Fruit fly (Drosophila melanogaster) whole organism, embryonic: ENCODE measurements around the gene Rad9.

ENCODE experiments used
- CG10321 ChIP-seq: fragments of 200-800 bp; sonication (Bioruptor generic); IDR thresholded peaks from 2 replicates; pipeline ENCODE4 v1.3.6; 2022; ENCODE audit warnings: missing biosample characterization, missing genetic modification characterization
- CG13287 ChIP-seq: fragments of 200-800 bp; sonication (Bioruptor generic); IDR thresholded peaks from 2 replicates; pipeline ENCODE4 v1.3.6; 2022; ENCODE audit warnings: missing biosample characterization, missing genetic modification characterization; ENCODE audit not compliant: partially characterized antibody
- CG1602 ChIP-seq: fragments of 200-800 bp; sonication (Bioruptor generic); optimal IDR thresholded peaks from 3 replicates; lab custom pipeline; 2016; ENCODE audit warnings: missing biosample characterization, missing genetic modification characterization
- CG16863 ChIP-seq: fragments of 200-800 bp; sonication (Bioruptor generic); optimal IDR thresholded peaks from 3 replicates; lab custom pipeline; 2016; ENCODE audit warnings: missing biosample characterization, missing genetic modification characterization
- CG2199 ChIP-seq: fragments of 200-800 bp; sonication (Bioruptor generic); IDR thresholded peaks from 3 replicates; pipeline ENCODE4 v1.3.6; 2022; ENCODE audit warnings: missing biosample characterization, missing genetic modification characterization
- CG2678 ChIP-seq: fragments of 200-800 bp; sonication (Bioruptor generic); optimal IDR thresholded peaks from 3 replicates; lab custom pipeline; 2019; ENCODE audit warnings: missing biosample characterization, mild to moderate bottlenecking, missing genetic modification characterization, moderate library complexity
- CG2712 ChIP-seq: fragments of 200-800 bp; optimal IDR thresholded peaks from 3 replicates; lab custom pipeline; 2019; ENCODE audit warnings: missing biosample characterization, mild to moderate bottlenecking, missing genetic modification characterization, moderate library complexity
- CG2889 ChIP-seq: fragments of 200-800 bp; sonication (Bioruptor generic); IDR thresholded peaks from 3 replicates; pipeline ENCODE4 v1.3.6; 2022; ENCODE audit warnings: missing biosample characterization, missing genetic modification characterization
- CG32767 ChIP-seq: fragments of 200-800 bp; sonication (Bioruptor generic); IDR thresholded peaks from 2 replicates; pipeline ENCODE4 v1.3.6; 2022; ENCODE audit warnings: missing biosample characterization, missing genetic modification characterization
- CG4328 ChIP-seq: fragments of 200-800 bp; sonication (Bioruptor generic); optimal IDR thresholded peaks from 3 replicates; lab custom pipeline; 2017; ENCODE audit warnings: missing biosample characterization, missing genetic modification reagents, missing genetic modification characterization
- CG7963 ChIP-seq: fragments of 200-800 bp; sonication (Bioruptor generic); IDR thresholded peaks from 3 replicates; pipeline ENCODE4 v1.3.6; 2022; ENCODE audit warnings: missing biosample characterization, missing genetic modification characterization; ENCODE audit not compliant: partially characterized antibody
- CG8388 ChIP-seq: fragments of 200-800 bp; sonication (Bioruptor generic); optimal IDR thresholded peaks from 2 replicates; lab custom pipeline; 2019; ENCODE audit warnings: missing biosample characterization, mild to moderate bottlenecking, missing genetic modification characterization, moderate library complexity
- CHES-1-like ChIP-seq: fragments of 200-800 bp; sonication (Bioruptor generic); optimal IDR thresholded peaks from 2 replicates; lab custom pipeline; 2016; ENCODE audit warnings: missing biosample characterization, missing genetic modification characterization
- D ChIP-seq, 2 experiments: fragments of 200-800 bp in 1 of 2; fragments of >200 bp in 1 of 2; sonication (Bioruptor generic) in 1 of 2; optimal IDR thresholded peaks; 2 replicates in 1 of 2; 3 replicates in 1 of 2; lab custom pipeline; 2017; ENCODE audit warnings: mild to moderate bottlenecking in 1 of 2, missing biosample characterization in 1 of 2, missing genetic modification characterization in 1 of 2, missing genetic modification reagents in 1 of 2
- D19A ChIP-seq: fragments of 200-800 bp; optimal IDR thresholded peaks from 3 replicates; lab custom pipeline; 2019; ENCODE audit warnings: missing biosample characterization, mild to moderate bottlenecking, missing genetic modification characterization, moderate library complexity
- GATAe ChIP-seq: fragments of 200-800 bp; sonication (Bioruptor generic); conservative IDR thresholded peaks from 2 replicates; pipeline ENCODE4 v1.3.6; 2022; ENCODE audit warnings: missing biosample characterization, missing genetic modification characterization
- Kr ChIP-seq: fragments of 200-800 bp; sonication (Bioruptor generic); optimal IDR thresholded peaks from 2 replicates; lab custom pipeline; 2017; ENCODE audit warnings: missing biosample characterization, mild to moderate bottlenecking, missing genetic modification characterization
- MBD-R2 ChIP-seq: fragments of 200-800 bp; sonication (Bioruptor generic); IDR thresholded peaks from 2 replicates; pipeline ENCODE4 v1.3.6; 2022; ENCODE audit warnings: missing biosample characterization, missing genetic modification characterization
- Nf-YC ChIP-seq: fragments of 200-800 bp; optimal IDR thresholded peaks from 3 replicates; lab custom pipeline; 2019; ENCODE audit warnings: missing biosample characterization, mild to moderate bottlenecking, missing genetic modification characterization, moderate library complexity
- Oli ChIP-seq: fragments of 200-800 bp; sonication (Bioruptor generic); optimal IDR thresholded peaks from 2 replicates; lab custom pipeline; 2018; ENCODE audit warnings: missing biosample characterization, mild to moderate bottlenecking, missing genetic modification characterization, moderate library complexity
- Pdp1 ChIP-seq, 2 experiments: fragments of 200-800 bp; sonication (Bioruptor generic); optimal IDR thresholded peaks; 3 replicates each; lab custom pipeline; 2016; ENCODE audit warnings: missing biosample characterization in 2 of 2, missing genetic modification characterization in 2 of 2, mild to moderate bottlenecking in 1 of 2, moderate library complexity in 1 of 2
- Sry-δ ChIP-seq: fragments of 200-800 bp; sonication (Bioruptor generic); optimal IDR thresholded peaks from 2 replicates; lab custom pipeline; 2016; ENCODE audit warnings: missing biosample characterization, missing genetic modification characterization
- Vsx1 ChIP-seq: fragments of 200-800 bp; sonication (Bioruptor generic); optimal IDR thresholded peaks from 2 replicates; lab custom pipeline; 2017; ENCODE audit warnings: missing biosample characterization, mild to moderate bottlenecking, missing genetic modification characterization, missing genetic modification reagents
- Xrp1 ChIP-seq: fragments of 200-800 bp; sonication (Bioruptor generic); IDR thresholded peaks from 2 replicates; pipeline ENCODE4 v1.3.6; 2022; ENCODE audit warnings: missing biosample characterization, missing genetic modification characterization
- abd-A ChIP-seq: fragments of 200-800 bp; sonication (Bioruptor generic); optimal IDR thresholded peaks from 3 replicates; lab custom pipeline; 2019; ENCODE audit warnings: missing biosample characterization, mild to moderate bottlenecking, missing genetic modification characterization, moderate library complexity
- ac ChIP-seq: fragments of 200-800 bp; sonication (Bioruptor generic); optimal IDR thresholded peaks from 3 replicates; lab custom pipeline; 2017; ENCODE audit warnings: missing biosample characterization, mild to moderate bottlenecking, missing genetic modification characterization
- amos ChIP-seq: fragments of 200-800 bp; sonication (Bioruptor generic); IDR thresholded peaks from 2 replicates; pipeline ENCODE4 v1.3.6; 2022; ENCODE audit warnings: missing biosample characterization, missing genetic modification characterization; ENCODE audit not compliant: partially characterized antibody
- cato ChIP-seq: fragments of 200-800 bp; sonication (Bioruptor generic); optimal IDR thresholded peaks from 2 replicates; lab custom pipeline; 2016; ENCODE audit warnings: missing biosample characterization, missing genetic modification characterization, borderline replicate concordance
- cg ChIP-seq: fragments of 200-800 bp; sonication (Bioruptor generic); optimal IDR thresholded peaks from 3 replicates; lab custom pipeline; 2019; ENCODE audit warnings: missing biosample characterization, mild to moderate bottlenecking, missing genetic modification characterization, moderate library complexity
- chm ChIP-seq: fragments of 200-800 bp; sonication (Bioruptor generic); IDR thresholded peaks from 2 replicates; pipeline ENCODE4 v1.3.6; 2022; ENCODE audit warnings: missing biosample characterization, missing genetic modification characterization
- crol ChIP-seq: fragments of 200-800 bp; sonication (Bioruptor generic); IDR thresholded peaks from 2 replicates; pipeline ENCODE4 v1.3.6; 2022; ENCODE audit warnings: missing biosample characterization, missing genetic modification characterization
- dmrt99B ChIP-seq: fragments of 200-800 bp; sonication (Bioruptor generic); optimal IDR thresholded peaks from 2 replicates; lab custom pipeline; 2018; ENCODE audit warnings: missing biosample characterization, mild to moderate bottlenecking, missing genetic modification characterization, moderate library complexity
- en ChIP-seq: fragments of 200-800 bp; sonication (Bioruptor generic); optimal IDR thresholded peaks from 2 replicates; lab custom pipeline; 2016; ENCODE audit warnings: missing biosample characterization, missing genetic modification characterization
- gt ChIP-seq: fragments of 200-800 bp; sonication (Bioruptor generic); IDR thresholded peaks from 2 replicates; pipeline ENCODE4 v1.3.6; 2022; ENCODE audit warnings: missing biosample characterization, missing genetic modification characterization
- ind ChIP-seq: fragments of 200-800 bp; sonication (Bioruptor generic); optimal IDR thresholded peaks from 3 replicates; lab custom pipeline; 2016; ENCODE audit warnings: missing biosample characterization, missing genetic modification characterization
- kah ChIP-seq: fragments of 200-800 bp; sonication (Bioruptor generic); optimal IDR thresholded peaks from 2 replicates; lab custom pipeline; 2018; ENCODE audit warnings: missing biosample characterization, mild to moderate bottlenecking, missing genetic modification characterization
- kni ChIP-seq: fragments of 200-800 bp; sonication (Bioruptor generic); optimal IDR thresholded peaks from 3 replicates; lab custom pipeline; 2017; ENCODE audit warnings: mild to moderate bottlenecking, missing biosample characterization, missing genetic modification reagents, missing genetic modification characterization
- nmo ChIP-seq: fragments of 200-800 bp; sonication (Bioruptor generic); optimal IDR thresholded peaks from 2 replicates; lab custom pipeline; 2018; ENCODE audit warnings: missing biosample characterization, mild to moderate bottlenecking, missing genetic modification characterization, moderate library complexity
- pfk ChIP-seq: fragments of 200-800 bp; sonication (Bioruptor generic); optimal IDR thresholded peaks from 2 replicates; lab custom pipeline; 2018; ENCODE audit warnings: missing biosample characterization, mild to moderate bottlenecking, missing genetic modification characterization, moderate library complexity
- phol ChIP-seq: fragments of 200-800 bp; sonication (Bioruptor generic); optimal IDR thresholded peaks from 3 replicates; lab custom pipeline; 2018; ENCODE audit warnings: missing biosample characterization, mild to moderate bottlenecking, missing genetic modification characterization, moderate library complexity
- pros ChIP-seq: fragments of 200-800 bp; sonication (Bioruptor generic); optimal IDR thresholded peaks from 3 replicates; lab custom pipeline; 2019; ENCODE audit warnings: missing biosample characterization, mild to moderate bottlenecking, missing genetic modification characterization, moderate library complexity
- scrt ChIP-seq: fragments of 200-800 bp; sonication (Bioruptor generic); optimal IDR thresholded peaks from 2 replicates; lab custom pipeline; 2018; ENCODE audit warnings: missing biosample characterization, mild to moderate bottlenecking, missing genetic modification characterization, moderate library complexity
- seq ChIP-seq: fragments of 200-800 bp; sonication (Bioruptor generic); IDR thresholded peaks from 2 replicates; pipeline ENCODE4 v1.3.6; 2022; ENCODE audit warnings: missing biosample characterization, missing genetic modification characterization
- sim ChIP-seq: fragments of 200-800 bp; sonication (Bioruptor generic); IDR thresholded peaks from 2 replicates; pipeline ENCODE4 v1.3.6; 2022; ENCODE audit warnings: missing biosample characterization, missing genetic modification characterization
- sqz ChIP-seq: fragments of 200-800 bp; sonication (Bioruptor generic); optimal IDR thresholded peaks from 3 replicates; lab custom pipeline; 2018; ENCODE audit warnings: missing biosample characterization, mild to moderate bottlenecking, missing genetic modification characterization

Gene Rad9

DNA sequence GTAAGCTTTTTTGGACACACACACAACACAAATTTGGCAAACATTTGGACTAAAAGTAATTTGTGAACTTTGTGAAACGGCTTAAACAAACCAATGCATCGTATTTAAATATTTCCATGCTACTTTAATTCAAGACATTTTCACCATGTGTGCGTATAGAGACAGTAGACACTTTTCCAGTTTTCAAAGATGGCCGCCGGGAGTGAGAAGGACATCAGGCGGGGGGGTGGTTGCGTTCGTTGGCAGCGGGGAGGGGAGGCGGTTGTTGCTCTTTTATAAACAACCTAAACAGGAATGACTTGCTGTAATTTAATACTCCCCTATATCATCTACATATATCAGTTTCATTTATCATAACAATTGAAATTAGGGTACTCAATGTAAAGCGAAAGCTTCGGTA is 18.9 kb downstream of the Rad9 start:
- 0 out of 2 replicates have a peak, but pooled peaks have one; percentile 26 for TF ChIP-seq CG32767 (GFP tag; lab: Robert Waterston, UW)
- TF ChIP-seq crol (GFP tag; lab: Robert Waterston, UW), result peak; percentile 88; the same call in 1 of the 2 replicates
- TF ChIP-seq sim (GFP tag; lab: Robert Waterston, UW), result no peak
- TF ChIP-seq scrt, result peak; percentile 9
- TF ChIP-seq CG2199 (GFP tag; lab: Robert Waterston, UW), result 0 out of 3 replicates have a peak, but pooled peaks have one; percentile 24
- TF ChIP-seq pros, result peak; percentile 7
- peak; percentile 53 for TF ChIP-seq phol (tag; lab: Kevin White, UChicago)
- TF ChIP-seq gt, result no peak

DNA sequence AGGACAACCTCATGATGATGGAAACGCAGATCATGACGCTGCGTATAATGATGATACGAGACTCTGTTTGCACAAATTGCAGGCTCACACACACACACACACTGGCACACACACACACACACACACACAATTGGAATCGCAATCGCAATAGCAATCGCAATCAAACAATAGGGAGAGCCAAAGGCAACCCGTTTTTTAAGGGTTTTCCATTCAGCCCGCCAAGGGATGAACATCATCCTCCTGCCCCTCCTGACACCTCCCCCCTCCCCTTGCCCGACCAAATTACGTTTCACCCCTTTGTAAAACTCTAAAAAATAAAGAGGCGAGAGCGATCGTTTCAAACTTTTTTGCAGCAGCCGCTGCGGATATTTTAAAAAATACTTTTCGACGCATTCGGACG is 20.1 kb downstream of the Rad9 start:
- TF ChIP-seq sqz (GFP tag; lab: Kevin White, UChicago) (peak; percentile 25), GATAe (GFP tag; lab: Robert Waterston, UW) (no peak), cg (GFP tag; lab: Kevin White, UChicago) (peak; percentile 51), pros (peak; percentile 83), seq (GFP tag; lab: Robert Waterston, UW) (peak; percentile 52; the same call in 1 of the 2 replicates), crol (GFP tag; lab: Robert Waterston, UW) (peak; percentile 80), CG2199 (GFP tag; lab: Robert Waterston, UW) (0 out of 3 replicates have a peak, but pooled peaks have one; percentile 74), Oli (tag; lab: Kevin White, UChicago) (no peak), D (optimal IDR thresholded peaks at IDR 0.05; lab: Kevin White, UChicago) (no peak), D (GFP tag; optimal IDR thresholded peaks at IDR 0.05; lab: Kevin White, UChicago) (peak; percentile 32), CG2712 (tag; lab: Kevin White, UChicago) (no peak), kni (GFP tag; lab: Kevin White, UChicago) (peak; percentile 7)

DNA sequence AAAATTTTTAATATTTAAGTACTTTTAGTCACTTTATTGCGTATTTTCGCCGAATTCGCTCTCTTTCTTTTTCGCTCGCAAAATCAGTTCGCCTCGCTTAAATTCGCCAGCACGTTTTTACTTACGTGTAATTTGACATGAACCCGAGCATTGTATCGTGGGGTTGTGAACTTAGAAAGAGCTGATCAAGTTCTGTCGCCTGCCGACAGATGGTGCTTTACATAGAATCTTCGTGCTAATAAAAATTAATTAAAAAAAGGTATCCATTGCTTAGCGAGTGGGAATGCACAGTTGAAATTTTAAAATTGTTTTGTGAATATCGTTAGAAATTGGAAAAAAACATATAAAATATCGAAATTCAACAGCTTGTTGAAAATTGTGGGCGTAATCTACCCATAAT is 23.9 kb downstream of the Rad9 start:
- TF ChIP-seq crol (GFP tag; lab: Robert Waterston, UW), result no peak
- peak; percentile 38 for TF ChIP-seq Sry-δ (GFP tag; lab: Kevin White, UChicago)
- peak; percentile 53 for TF ChIP-seq Oli (tag; lab: Kevin White, UChicago)
- TF ChIP-seq dmrt99B (tag; lab: Kevin White, UChicago), result peak; percentile 62
- TF ChIP-seq CG8388 (GFP tag; lab: Kevin White, UChicago), result peak; percentile 38
- no peak for TF ChIP-seq gt
- no peak for TF ChIP-seq CG2889 (GFP tag; lab: Robert Waterston, UW)
- no peak for TF ChIP-seq chm (GFP tag; lab: Robert Waterston, UW)
- peak; percentile 72 for TF ChIP-seq amos (GFP tag; lab: Robert Waterston, UW)
- TF ChIP-seq abd-A (tag; lab: Kevin White, UChicago), result no peak
- TF ChIP-seq Kr (GFP tag; lab: Kevin White, UChicago), result no peak
- peak; percentile 60 for TF ChIP-seq en
- TF ChIP-seq CG1602 (GFP tag; lab: Kevin White, UChicago), result peak; percentile 21
- no peak for TF ChIP-seq pfk (GFP tag; lab: Kevin White, UChicago)
- peak; percentile 85 for TF ChIP-seq Xrp1 (GFP tag; lab: Robert Waterston, UW)
- TF ChIP-seq D19A, result peak; percentile 59
- TF ChIP-seq CG7963 (GFP tag; lab: Robert Waterston, UW), result no peak
- TF ChIP-seq Nf-YC (tag; lab: Kevin White, UChicago), result peak; percentile 52
- TF ChIP-seq ind (GFP tag; lab: Kevin White, UChicago), result peak; percentile 60
- TF ChIP-seq nmo (GFP tag; lab: Kevin White, UChicago), result no peak
- TF ChIP-seq kah (GFP tag; lab: Kevin White, UChicago), result no peak
- TF ChIP-seq CG16863 (GFP tag; lab: Kevin White, UChicago), result peak; percentile 74
- TF ChIP-seq Pdp1 (GFP tag; optimal IDR thresholded peaks at IDR 0.05; lab: Kevin White, UChicago), result peak in 1 of 2 experiments; percentile 50
- TF ChIP-seq Vsx1 (GFP tag; lab: Kevin White, UChicago), result peak; percentile 61
- no peak for TF ChIP-seq MBD-R2 (GFP tag; lab: Robert Waterston, UW)
- peak; percentile 22 for TF ChIP-seq ac (GFP tag; lab: Kevin White, UChicago)
- TF ChIP-seq CHES-1-like, result peak; percentile 66
- peak; percentile 20 for TF ChIP-seq CG4328
- no peak for TF ChIP-seq CG10321 (GFP tag; lab: Robert Waterston, UW)
- TF ChIP-seq cato (GFP tag; lab: Kevin White, UChicago), result peak; percentile 5
- peak; percentile 56 for TF ChIP-seq CG13287 (GFP tag; lab: Robert Waterston, UW)
- TF ChIP-seq CG2678 (tag; lab: Kevin White, UChicago), result no peak
